Fruit fly (Drosophila melanogaster) whole organism: ENCODE data around the gene CheB38c.
A peak's percentile ranks its signal among the peaks of the same experiment; 100 is the strongest.

ENCODE experiments used
- CG8478 ChIP-seq: fragments of >200 bp; optimal IDR thresholded peaks from 2 replicates; lab custom pipeline; 2018; ENCODE audit warnings: inconsistent platforms
- Dll ChIP-seq: fragments of >200 bp; optimal IDR thresholded peaks from 2 replicates; lab custom pipeline; 2017
- EcR ChIP-seq, 2 experiments: fragments of >200 bp; optimal IDR thresholded peaks; 2 replicates each; lab custom pipeline; 2017; ENCODE audit warnings: missing biosample characterization in 2 of 2, missing genetic modification characterization in 2 of 2, missing genetic modification reagents in 2 of 2
- pan ChIP-seq: fragments of >200 bp; optimal IDR thresholded peaks from 2 replicates; lab custom pipeline; 2017
- psq ChIP-seq: fragments of >200 bp; optimal IDR thresholded peaks from 2 replicates; lab custom pipeline; 2017
- usp ChIP-seq: fragments of >200 bp; optimal IDR thresholded peaks from 2 replicates; lab custom pipeline; 2017; ENCODE audit warnings: missing biosample characterization, missing genetic modification characterization, mixed read lengths

The CheB38c gene

dm6 chr2L:20820767-20821166, at the start of gene CheB38c:
CheB38c (minus strand) TSS chr2L:20820867.
- TF ChIP-seq pan, result no peak
- TF ChIP-seq usp (GFP tag; lab: Kevin White, UChicago), result no peak
- TF ChIP-seq CG8478 (lab: Kevin White, UChicago), result no peak
- no peak for TF ChIP-seq EcR (GFP tag; optimal IDR thresholded peaks at IDR 0.05; lab: Kevin White, UChicago)
- TF ChIP-seq psq (lab: Kevin White, UChicago), result no peak
- TF ChIP-seq Dll, result no peak

- TF ChIP-seq usp (GFP tag; lab: Kevin White, UChicago) (no peak), Dll (no peak), psq (lab: Kevin White, UChicago) (no peak), pan (no peak), EcR (GFP tag; optimal IDR thresholded peaks at IDR 0.05; lab: Kevin White, UChicago) (no peak), CG8478 (lab: Kevin White, UChicago) (no peak)
Measured at dm6 chr2L:20869804-20870295, 49.2 kb upstream of the CheB38c start, which contains the start of gene CG14401. CG14401 (plus strand) TSS chr2L:20869854.

- TF ChIP-seq Dll (no peak), psq (lab: Kevin White, UChicago) (no peak), usp (GFP tag; lab: Kevin White, UChicago) (no peak)
Measured at dm6 chr2L:20868921-20869320, 48.3 kb upstream of the CheB38c start.

DNA sequence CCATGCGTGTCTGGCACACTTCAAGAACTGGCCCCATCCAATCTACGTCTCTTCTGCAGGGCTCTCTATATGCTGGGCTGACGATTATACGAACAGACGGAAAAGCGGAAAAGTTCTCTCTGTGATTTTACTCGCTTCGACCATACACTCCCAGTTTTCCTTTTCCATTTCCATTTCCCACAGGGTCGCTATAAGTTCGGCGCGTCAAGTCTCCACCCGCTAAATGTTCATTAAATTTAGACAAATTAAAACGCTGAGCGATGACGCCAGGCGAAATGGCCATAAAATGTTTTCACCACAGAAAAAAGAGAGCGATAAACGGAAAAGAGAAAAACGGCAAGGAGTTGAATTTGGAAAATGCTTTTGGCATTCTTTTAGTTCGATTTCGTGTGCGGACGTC, 46.7 kb upstream of the CheB38c start, which contains the start of gene CG31675:
TSS of gene CG31675 (plus strand) at position 375 of the 400 bp plus-strand sequence.
- TF ChIP-seq pan (no peak), psq (lab: Kevin White, UChicago) (no peak), Dll (no peak), CG8478 (lab: Kevin White, UChicago) (no peak), usp (GFP tag; lab: Kevin White, UChicago) (no peak), EcR (GFP tag; optimal IDR thresholded peaks at IDR 0.05; lab: Kevin White, UChicago) (no peak)

dm6 chr2L:20864764-20865265, 44.1 kb upstream of the CheB38c start, which contains the start of gene CG9338:
CG9338 (plus strand) TSS chr2L:20865215.
- peak; percentile 98 for TF ChIP-seq pan
- TF ChIP-seq usp (GFP tag; lab: Kevin White, UChicago), result no peak
- no peak for TF ChIP-seq psq (lab: Kevin White, UChicago)
- no peak for TF ChIP-seq CG8478 (lab: Kevin White, UChicago)
- no peak for TF ChIP-seq EcR (GFP tag; optimal IDR thresholded peaks at IDR 0.05; lab: Kevin White, UChicago)

dm6 chr2L:20858371-20859340, 38.0 kb upstream of the CheB38c start, which contains the start of gene bero:
bero (plus strand) TSS chr2L:20858695.
- TF ChIP-seq pan, result no peak
- TF ChIP-seq usp (GFP tag; lab: Kevin White, UChicago), result no peak
- no peak for TF ChIP-seq Dll
- TF ChIP-seq EcR (GFP tag; optimal IDR thresholded peaks at IDR 0.05; lab: Kevin White, UChicago), result no peak
- no peak for TF ChIP-seq CG8478 (lab: Kevin White, UChicago)
- no peak for TF ChIP-seq psq (lab: Kevin White, UChicago)

dm6 chr2L:20857791-20858190, 37.1 kb upstream of the CheB38c start, which contains the start of gene CG14400:
CG14400 (minus strand) TSS chr2L:20857891.
- no peak for TF ChIP-seq EcR (GFP tag; optimal IDR thresholded peaks at IDR 0.05; lab: Kevin White, UChicago)
- TF ChIP-seq Dll, result no peak
- TF ChIP-seq usp (GFP tag; lab: Kevin White, UChicago), result no peak
- no peak for TF ChIP-seq pan
- no peak for TF ChIP-seq CG8478 (lab: Kevin White, UChicago)
- TF ChIP-seq psq (lab: Kevin White, UChicago), result no peak

dm6 chr2L:20852092-20852628, 31.5 kb upstream of the CheB38c start, which contains the start of gene twit:
twit (plus strand) TSS chr2L:20852578.
- TF ChIP-seq pan (no peak), CG8478 (lab: Kevin White, UChicago) (no peak), EcR (GFP tag; optimal IDR thresholded peaks at IDR 0.05; lab: Kevin White, UChicago) (no peak), Dll (no peak), psq (lab: Kevin White, UChicago) (no peak), usp (GFP tag; lab: Kevin White, UChicago) (no peak)

dm6 chr2L:20851592-20851991, 30.9 kb upstream of the CheB38c start:
- TF ChIP-seq usp (GFP tag; lab: Kevin White, UChicago), result no peak
- no peak for TF ChIP-seq pan
- no peak for TF ChIP-seq CG8478 (lab: Kevin White, UChicago)
- TF ChIP-seq EcR (GFP tag; optimal IDR thresholded peaks at IDR 0.05; lab: Kevin White, UChicago), result no peak
- no peak for TF ChIP-seq psq (lab: Kevin White, UChicago)
- TF ChIP-seq Dll, result no peak

DNA sequence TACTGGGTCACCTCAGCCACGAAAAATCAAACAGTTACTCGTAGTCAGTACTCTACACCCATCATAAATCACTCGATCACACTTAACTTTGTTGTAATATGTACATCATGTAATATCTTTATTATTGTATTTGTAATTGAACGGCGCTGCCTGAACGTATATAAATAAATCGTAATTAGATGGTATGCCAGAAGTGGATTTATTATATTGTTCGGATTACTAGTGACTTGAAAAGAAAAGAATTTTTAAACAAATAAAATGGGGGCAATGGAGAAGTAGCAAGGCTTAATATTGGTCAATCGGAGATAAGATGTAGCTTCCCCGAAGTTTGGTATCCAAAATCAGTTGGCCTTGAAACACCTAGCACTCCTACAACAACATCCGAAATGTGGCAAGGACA, 28.3 kb upstream of the CheB38c start, which contains the start of gene CG14402:
TSS of gene CG14402 (plus strand) at position 301 of the 400 bp plus-strand sequence.
- TF ChIP-seq usp (GFP tag; lab: Kevin White, UChicago) (no peak), CG8478 (lab: Kevin White, UChicago) (no peak)

DNA sequence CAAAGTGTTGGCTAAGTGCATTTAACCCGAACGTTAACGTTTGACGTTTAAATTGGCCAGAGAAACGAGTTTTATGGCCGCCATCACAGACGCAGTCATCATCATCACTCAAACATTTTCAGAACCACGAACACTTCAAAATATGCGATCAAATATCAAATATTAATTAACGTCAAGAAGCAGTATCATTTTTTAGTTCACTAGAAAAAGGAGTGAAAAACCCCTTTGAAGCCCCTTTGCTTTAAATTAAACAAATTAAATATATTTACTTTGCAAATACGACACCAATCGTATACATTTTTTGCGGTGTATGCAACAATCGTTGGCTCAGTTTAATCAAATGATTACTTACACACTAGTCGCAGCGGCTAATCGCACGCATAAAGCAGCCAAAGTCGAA, 23.7 kb upstream of the CheB38c start:
- TF ChIP-seq usp (GFP tag; lab: Kevin White, UChicago), result no peak
- no peak for TF ChIP-seq CG8478 (lab: Kevin White, UChicago)
- TF ChIP-seq EcR (GFP tag; optimal IDR thresholded peaks at IDR 0.05; lab: Kevin White, UChicago), result no peak
